Fruit fly (Drosophila melanogaster): Measurements from ENCODE around the gene CG13023.

CG13023 gene

DNA sequence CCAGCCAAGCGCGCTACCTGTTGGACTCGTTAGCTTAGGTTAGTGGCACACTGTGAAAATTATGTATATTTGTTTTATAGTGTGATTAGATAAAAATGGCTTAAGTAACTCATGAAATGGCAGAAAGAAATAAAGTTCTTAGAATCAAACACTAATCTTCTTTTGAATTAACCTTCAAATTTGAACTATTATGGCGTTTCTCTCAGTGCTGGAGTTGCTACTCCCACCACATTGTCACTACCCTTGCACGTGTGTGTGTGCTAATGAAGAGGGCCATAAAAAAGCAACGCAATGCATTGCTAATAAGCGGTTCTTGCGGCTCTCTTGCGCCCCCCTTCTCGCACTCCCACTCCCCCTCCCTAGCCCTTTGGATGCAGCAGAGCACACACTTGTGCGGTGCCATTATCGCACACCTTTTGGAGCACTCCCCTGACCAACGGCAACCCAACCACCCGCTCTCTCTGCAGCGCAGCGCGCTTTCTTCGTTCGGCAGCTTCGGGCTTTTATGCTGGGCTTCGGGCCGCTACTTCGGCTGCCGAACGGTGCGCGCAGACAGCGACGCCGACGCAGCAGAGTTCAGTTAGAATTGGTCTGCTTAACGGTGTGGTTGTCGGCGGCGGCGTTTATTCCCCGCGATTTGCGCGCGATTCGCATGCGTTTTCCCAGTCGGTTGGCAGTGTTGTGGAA, 36.4 kb downstream of the CG13023 start (continued):
- TF ChIP-seq Bteb2 (GFP tag; optimal IDR thresholded peaks at IDR 0.05), result peak; percentile 71
- TF ChIP-seq Rx (GFP tag; IDR thresholded peaks at IDR 0.05), result peak; percentile 91
- TF ChIP-seq CG10959 (GFP tag; IDR thresholded peaks at IDR 0.05), result peak; percentile 89
- no peak for TF ChIP-seq CG14860 (GFP tag; IDR thresholded peaks at IDR 0.05; ENCODE audit: partially characterized antibody)
- peak; percentile 76 for TF ChIP-seq rib (GFP tag; IDR thresholded peaks at IDR 0.05)
- TF ChIP-seq NFAT (GFP tag; IDR thresholded peaks at IDR 0.05), result 0 out of 2 replicates have a peak, but pooled peaks have one; percentile 42
- peak; percentile 86 for TF ChIP-seq CG3726 (GFP tag; IDR thresholded peaks at IDR 0.05)
- TF ChIP-seq sd (tag; optimal IDR thresholded peaks at IDR 0.05), result peak; percentile 25
- peak; percentile 66 for TF ChIP-seq TFAM (GFP tag; optimal IDR thresholded peaks at IDR 0.05)
- TF ChIP-seq ato (GFP tag; IDR thresholded peaks at IDR 0.05; ENCODE audit: partially characterized antibody), result 0 out of 2 replicates have a peak, but pooled peaks have one; percentile 30
- TF ChIP-seq kni (GFP tag; optimal IDR thresholded peaks at IDR 0.05), result peak; percentile 98
- TF ChIP-seq crol (GFP tag; IDR thresholded peaks at IDR 0.05), result peak; percentile 99
- no peak for TF ChIP-seq Dp (GFP tag; optimal IDR thresholded peaks at IDR 0.05)
- peak; percentile 79 for TF ChIP-seq odd (GFP tag; optimal IDR thresholded peaks at IDR 0.05)
- TF ChIP-seq CG16815 (GFP tag; optimal IDR thresholded peaks at IDR 0.05), result peak; percentile 70
- peak; percentile 74 for TF ChIP-seq CG10431 (GFP tag; optimal IDR thresholded peaks at IDR 0.05)
- peak; percentile 92 for TF ChIP-seq CG6254 (GFP tag; optimal IDR thresholded peaks at IDR 0.05)
- TF ChIP-seq CG8281 (tag; optimal IDR thresholded peaks at IDR 0.05), result peak; percentile 64
- TF ChIP-seq Dll (GFP tag; IDR thresholded peaks at IDR 0.05; ENCODE audit: partially characterized antibody), result no peak; the same call in 3 of the 4 replicates
- TF ChIP-seq B-H1 (GFP tag; IDR thresholded peaks at IDR 0.05), result peak; percentile 91
- TF ChIP-seq CG8765 (GFP tag; IDR thresholded peaks at IDR 0.05), result no peak
- no peak for TF ChIP-seq Dref (GFP tag; IDR thresholded peaks at IDR 0.05)
- TF ChIP-seq CG18599 (GFP tag; optimal IDR thresholded peaks at IDR 0.05), result peak; percentile 82
- no peak for TF ChIP-seq yki (optimal IDR thresholded peaks at IDR 0.05)
- TF ChIP-seq CG11504 (tag; optimal IDR thresholded peaks at IDR 0.05), result peak; percentile 94
- peak; percentile 50 for TF ChIP-seq CG4282 (GFP tag; optimal IDR thresholded peaks at IDR 0.05)
- peak in 1 of 2 experiments; percentile 49 for TF ChIP-seq crp (GFP tag; optimal IDR thresholded peaks at IDR 0.05)
- no peak; the same call in 2 of the 3 replicates for TF ChIP-seq CG6791 (GFP tag; IDR thresholded peaks at IDR 0.05; ENCODE audit: partially characterized antibody)
- peak; percentile 70 for TF ChIP-seq Bdp1 (GFP tag; optimal IDR thresholded peaks at IDR 0.05)
- TF ChIP-seq chinmo (GFP tag; IDR thresholded peaks at IDR 0.05; ENCODE audit: partially characterized antibody), result peak; percentile 99
- TF ChIP-seq CG11247 (GFP tag; IDR thresholded peaks at IDR 0.05), result peak; percentile 80
- peak; percentile 67 for TF ChIP-seq Max (GFP tag; optimal IDR thresholded peaks at IDR 0.05)
- no peak for TF ChIP-seq mirr (GFP tag; optimal IDR thresholded peaks at IDR 0.05)
- TF ChIP-seq CG8944 (GFP tag; optimal IDR thresholded peaks at IDR 0.05), result peak; percentile 89
- TF ChIP-seq slbo (GFP tag; IDR thresholded peaks at IDR 0.05), result peak; percentile 88
- peak; percentile 88 for TF ChIP-seq Ada2b (GFP tag; IDR thresholded peaks at IDR 0.05)
- peak; percentile 85 for TF ChIP-seq CG11723 (GFP tag; optimal IDR thresholded peaks at IDR 0.05)
- TF ChIP-seq Neu2 (GFP tag; optimal IDR thresholded peaks at IDR 0.05; ENCODE audit: borderline replicate concordance), result no peak
- peak; percentile 92 for TF ChIP-seq CG6689 (GFP tag; IDR thresholded peaks at IDR 0.05)
- peak; percentile 49; the same call in 1 of the 2 replicates for TF ChIP-seq tna (GFP tag; IDR thresholded peaks at IDR 0.05; ENCODE audit: partially characterized antibody)
- peak; percentile 94 for TF ChIP-seq nmo (GFP tag; optimal IDR thresholded peaks at IDR 0.05)
- TF ChIP-seq D19A (tag; optimal IDR thresholded peaks at IDR 0.05), result peak; percentile 88
- TF ChIP-seq fd102C (GFP tag; optimal IDR thresholded peaks at IDR 0.05), result no peak
- TF ChIP-seq Opbp (GFP tag; IDR thresholded peaks at IDR 0.05; ENCODE audit: partially characterized antibody), result 0 out of 3 replicates have a peak, but pooled peaks have one; percentile 31
- peak; percentile 34 for TF ChIP-seq ab (GFP tag; optimal IDR thresholded peaks at IDR 0.05)
- TF ChIP-seq bcd (GFP tag; optimal IDR thresholded peaks at IDR 0.05), result peak; percentile 89
- peak; percentile 36; the same call in 1 of the 3 replicates for TF ChIP-seq zen2 (GFP tag; IDR thresholded peaks at IDR 0.05; ENCODE audit: partially characterized antibody)
- TF ChIP-seq H15 (GFP tag; IDR thresholded peaks at IDR 0.05), result peak; percentile 92
